Fruit fly (Drosophila melanogaster) whole organism, larva: ENCODE measurements around the gene CG14196.

ENCODE experiments used
- noc ChIP-seq: fragments of 200-800 bp; sonication (Bioruptor generic); optimal IDR thresholded peaks from 3 replicates; lab custom pipeline; 2019; ENCODE audit warnings: missing biosample characterization, mild to moderate bottlenecking, missing genetic modification characterization, moderate library complexity

The CG14196 gene

DNA sequence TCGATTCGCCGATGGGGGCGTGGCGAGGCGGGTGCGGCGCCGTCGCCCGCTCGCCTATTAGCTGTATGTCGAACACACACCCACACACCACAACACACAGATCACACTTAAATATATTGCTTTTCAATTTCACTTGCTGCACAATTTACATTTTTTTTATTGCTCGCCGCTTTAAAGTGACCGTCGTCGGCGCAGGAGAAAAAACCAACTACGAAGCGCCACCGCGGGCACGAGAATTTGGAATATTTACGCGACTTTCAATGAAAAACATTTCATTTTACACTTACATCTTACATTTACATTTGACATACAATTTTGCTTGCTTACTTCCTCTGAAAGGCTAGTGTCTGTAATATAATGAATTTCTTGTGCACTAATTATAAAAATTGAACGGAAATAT lies 19.4 kb upstream of the CG14196 start, which contains the start of gene rictor:
rictor (minus strand) TSS at position 170 of the 400 bp plus-strand sequence.
- no peak for TF ChIP-seq noc (tag; lab: Kevin White, UChicago)

DNA sequence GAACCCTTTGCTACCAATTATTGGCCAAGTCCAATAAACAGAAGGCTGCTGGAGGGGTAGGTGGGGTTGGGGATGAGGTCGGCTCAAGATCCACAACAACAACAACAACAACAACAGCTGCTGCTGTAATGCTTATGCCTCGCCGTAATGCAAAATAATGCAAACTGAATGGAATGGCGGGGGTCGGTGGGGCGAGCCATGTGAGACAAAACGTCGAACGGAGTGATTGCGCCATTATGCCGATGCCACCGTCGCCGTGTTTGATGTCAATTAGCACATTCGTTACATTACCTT lies 19.0 kb upstream of the CG14196 start:
- no peak for TF ChIP-seq noc (tag; lab: Kevin White, UChicago)

DNA sequence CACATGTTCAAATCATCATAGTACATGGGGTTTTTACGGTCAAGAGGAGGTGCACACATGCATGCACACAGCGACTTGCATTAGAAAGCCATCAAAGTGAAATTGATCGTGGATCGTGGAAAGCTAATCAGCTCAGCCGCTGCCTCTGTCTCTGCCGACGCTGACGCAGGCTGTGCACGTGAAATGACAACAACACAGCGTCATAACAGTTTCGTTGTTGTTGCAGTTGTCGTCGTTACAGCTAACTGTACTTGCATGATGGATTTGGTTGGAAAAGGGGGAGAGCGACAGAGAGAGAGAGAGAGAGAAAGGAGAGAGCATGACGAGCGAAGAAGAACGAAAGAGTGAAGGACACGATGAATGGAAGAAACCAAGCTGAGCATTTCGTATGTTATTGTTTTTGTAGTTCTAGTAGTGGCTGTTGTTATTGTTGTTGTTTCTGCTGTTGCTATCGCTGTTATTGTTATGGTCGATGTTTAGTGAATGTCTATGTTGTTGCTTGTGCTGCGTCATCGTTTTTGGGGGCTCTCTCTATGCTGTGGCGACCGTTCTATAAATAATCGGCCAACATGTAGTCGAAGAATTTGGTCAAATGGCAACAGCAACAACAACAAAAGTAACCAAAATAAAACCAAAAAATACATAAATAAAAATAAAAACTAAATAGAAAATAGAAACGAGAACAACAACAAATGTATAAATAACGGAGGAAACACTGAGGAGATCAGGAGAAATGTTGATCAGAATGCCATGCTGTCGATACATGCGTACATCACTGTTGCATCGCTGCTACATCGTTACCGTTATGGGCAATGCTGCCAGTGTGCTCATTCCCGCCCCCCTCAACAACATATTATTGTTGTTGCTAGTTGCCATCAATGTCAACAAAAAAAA lies 18.4 kb upstream of the CG14196 start:
- TF ChIP-seq noc (tag; lab: Kevin White, UChicago) = no peak

DNA sequence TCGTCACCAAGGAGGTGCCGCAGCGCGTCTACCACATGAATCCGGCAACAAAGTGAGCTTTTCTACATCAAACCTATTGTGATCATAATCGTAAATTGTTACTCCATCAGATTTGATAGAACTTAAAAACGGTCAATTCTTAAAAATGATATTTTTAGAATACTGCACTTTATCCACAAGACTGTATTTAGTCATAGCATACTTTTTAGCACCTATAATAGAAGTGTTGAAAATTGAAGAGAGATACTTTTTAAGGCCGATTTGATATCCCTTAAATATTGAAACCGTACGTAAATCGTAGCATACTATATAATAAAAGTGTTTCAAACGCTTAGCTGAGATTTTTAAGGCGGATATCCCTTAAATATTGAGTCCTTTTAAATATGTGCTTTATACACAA lies 8.5 kb upstream of the CG14196 start:
- no peak for TF ChIP-seq noc (tag; lab: Kevin White, UChicago)

DNA sequence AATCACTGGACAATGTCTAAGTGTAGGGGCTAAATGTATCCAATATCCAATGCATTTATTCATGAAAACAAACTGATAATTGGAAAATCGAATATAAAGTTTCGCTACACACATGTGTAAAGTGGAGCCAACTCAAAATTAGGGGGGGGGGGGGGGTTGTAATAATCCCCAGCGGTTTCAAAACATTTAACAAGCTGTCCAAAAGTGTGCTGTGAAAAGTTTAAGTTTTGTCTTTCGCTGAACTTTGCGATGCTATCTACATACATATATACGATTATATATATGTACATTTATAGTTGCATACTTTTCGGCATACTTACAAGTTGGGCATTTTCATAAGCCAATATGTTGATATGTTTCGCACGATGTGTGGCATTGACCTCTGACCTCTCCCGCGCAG lies 7.7 kb upstream of the CG14196 start:
- no peak for TF ChIP-seq noc (tag; lab: Kevin White, UChicago)

DNA sequence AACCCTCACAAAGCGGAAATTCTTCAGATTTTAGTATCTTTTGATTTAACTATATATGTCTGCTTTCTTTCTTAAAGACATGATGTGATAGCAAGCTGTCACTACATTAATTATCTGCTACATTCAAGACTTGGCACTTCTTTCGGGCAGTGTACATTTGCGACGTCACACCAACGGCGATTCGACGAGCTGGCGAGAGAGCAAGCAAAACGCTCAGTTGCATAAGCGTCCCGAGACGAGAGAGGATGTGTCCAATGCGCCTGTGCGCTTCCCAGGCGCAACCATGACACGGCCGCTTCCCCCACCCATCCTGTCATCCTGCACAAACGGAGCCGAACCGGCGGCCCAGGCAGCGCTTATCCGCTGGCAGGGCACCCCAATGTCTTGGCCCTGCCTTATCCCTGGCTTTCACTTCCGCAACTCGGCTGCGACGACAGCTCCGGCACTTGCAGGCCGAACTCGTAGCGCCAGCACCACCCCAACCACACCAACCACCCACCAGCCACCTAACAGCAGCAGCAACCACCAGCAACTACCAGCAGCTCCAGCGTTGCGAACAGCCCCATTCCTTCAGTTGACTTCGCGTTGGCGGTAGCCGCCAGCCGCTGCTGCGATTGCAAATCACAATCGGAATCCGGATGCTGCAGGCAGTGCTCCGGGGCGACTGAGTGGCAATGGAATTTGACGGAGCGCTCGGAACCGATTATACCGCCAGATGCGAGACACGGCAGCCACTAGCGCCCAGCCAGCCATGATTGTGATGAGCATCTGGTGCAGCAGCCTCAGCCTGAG lies 7.0 kb upstream of the CG14196 start, which contains the start of gene Hs3st-B:
Hs3st-B (plus strand) TSS at position 214 of the 792 bp plus-strand sequence.
- no peak for TF ChIP-seq noc (tag; lab: Kevin White, UChicago)

DNA sequence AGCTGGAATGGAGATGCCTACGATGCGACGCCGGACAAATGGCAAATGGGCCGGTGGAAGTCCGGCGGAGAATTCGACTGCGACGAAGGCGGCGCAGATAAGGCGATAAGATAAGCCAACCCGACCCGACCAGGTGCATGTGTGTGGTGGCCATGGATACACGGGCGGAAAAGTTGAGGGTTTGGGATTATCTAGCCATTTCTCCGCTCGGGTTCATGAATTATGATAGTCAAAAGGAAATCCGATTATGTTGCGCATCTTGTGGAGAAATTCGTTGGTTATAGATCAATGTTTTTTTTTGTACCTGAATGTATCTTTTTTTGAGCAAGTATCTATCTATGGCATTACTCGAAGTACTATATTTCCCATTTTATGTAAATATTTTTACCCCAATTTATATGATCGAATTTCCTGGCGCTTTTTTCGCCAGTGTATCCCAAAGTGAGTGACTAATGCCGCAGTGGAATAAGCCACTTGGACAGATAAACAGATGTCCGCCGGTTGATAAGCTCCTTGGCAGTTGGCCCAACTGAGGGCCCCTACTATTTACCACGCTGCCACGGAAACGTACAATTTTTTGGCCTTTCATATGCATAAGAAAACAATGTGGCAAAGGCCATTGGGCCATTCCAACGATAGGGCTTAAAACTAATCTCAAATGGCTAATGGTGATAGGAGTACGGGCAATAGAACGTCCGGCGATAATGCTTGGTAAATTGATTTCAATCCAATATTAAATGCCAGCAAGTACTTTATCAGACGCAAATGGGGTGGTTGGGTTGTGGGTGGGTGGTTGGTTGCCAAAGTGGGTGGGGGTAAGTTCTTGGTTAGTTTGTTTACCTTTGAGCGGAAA lies 5.8 kb upstream of the CG14196 start, which contains the start of gene CG7992:
CG7992 (minus strand) TSS at position 51 of the 853 bp plus-strand sequence.
- TF ChIP-seq noc (tag; lab: Kevin White, UChicago) = peak; percentile 90

DNA sequence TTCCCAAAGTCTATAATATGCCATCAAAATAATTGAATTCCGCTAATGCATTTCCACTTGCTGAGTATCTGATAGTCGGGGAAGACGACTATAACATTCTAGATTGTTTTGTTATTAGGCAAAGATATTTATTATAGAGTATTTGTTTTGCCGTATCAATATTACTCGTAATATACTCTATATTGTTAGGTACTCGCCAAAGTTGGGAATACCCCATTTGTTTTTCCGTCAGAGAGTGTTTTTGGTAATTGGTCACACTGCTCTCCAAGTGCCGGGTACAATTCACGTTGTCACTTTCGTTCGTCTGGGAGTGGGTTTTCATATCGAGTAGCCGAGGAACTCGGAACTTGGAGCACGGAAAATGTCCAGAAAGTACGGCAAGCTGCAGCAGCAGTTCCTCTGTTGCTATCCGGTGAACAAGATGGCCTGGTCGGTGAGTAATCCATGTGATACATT lies 1.8 kb upstream of the CG14196 start, which contains the start of gene CG7889:
CG7889 (plus strand) TSS at position 253 of the 456 bp plus-strand sequence.
- TF ChIP-seq noc (tag; lab: Kevin White, UChicago) = peak; percentile 31

DNA sequence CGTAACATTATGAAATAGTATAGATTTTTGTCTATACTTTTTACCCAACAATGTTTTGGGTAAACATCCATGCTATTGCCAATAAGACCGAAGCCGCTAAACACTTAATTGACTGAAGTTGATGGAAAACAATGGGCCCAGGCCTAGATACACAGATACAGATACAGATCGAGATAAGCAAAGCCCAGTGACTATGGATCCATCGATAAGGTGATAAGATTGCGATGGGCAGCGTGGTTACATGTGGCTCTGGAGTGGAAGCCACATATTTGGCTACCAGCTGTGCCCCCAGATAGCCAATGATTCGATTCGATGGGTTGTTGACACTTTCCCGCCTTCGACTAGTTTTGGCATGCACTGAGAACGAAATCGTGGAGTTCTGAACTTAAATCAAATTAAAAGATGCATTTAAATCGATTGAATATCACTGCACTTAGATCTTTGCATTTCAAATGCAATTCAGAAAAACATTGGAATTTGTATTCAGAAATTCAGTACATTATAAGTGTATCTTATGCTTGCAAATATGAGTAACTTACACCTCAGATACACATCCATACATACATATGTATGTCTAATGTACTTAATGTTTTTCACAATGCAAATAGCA lies 1.3 kb downstream of the CG14196 start:
- TF ChIP-seq noc (tag; lab: Kevin White, UChicago) = no peak

DNA sequence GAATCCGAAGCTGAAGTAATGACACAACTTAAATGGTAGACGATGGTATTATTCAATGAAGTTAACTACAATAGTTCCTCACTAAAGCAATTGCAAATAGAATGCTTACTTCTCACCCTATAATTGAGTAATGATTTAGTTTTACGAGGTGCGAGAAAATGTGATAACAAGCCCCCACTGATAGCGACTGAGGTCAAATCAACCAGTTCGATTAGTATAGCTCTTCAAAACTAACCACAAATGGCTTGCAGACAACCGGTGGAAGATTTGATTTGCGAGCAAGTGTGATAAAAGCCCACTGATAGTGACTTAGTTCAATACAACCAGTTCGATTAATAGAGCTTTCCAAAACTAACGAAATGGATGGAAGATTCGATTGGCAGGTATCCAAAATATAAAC lies 2.3 kb downstream of the CG14196 start:
- TF ChIP-seq noc (tag; lab: Kevin White, UChicago) = no peak

DNA sequence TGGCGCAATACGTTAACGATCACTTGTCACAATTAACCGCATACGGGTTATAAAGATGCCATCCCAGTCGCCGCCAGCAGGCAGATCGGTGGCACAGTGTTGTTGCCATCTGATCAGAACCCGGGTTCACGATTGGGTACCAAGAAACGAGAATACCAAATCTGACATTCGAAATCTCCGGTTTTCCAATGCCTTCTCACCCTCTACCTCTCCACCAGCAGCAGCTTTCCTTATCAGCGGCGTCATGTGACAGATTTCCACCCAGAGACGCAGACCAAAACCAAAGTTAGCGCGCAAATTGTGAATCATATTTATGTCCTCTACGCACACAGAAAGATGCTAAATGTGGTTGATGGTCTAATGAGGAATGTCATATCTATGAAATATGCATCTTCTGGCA lies 3.0 kb downstream of the CG14196 start:
- no peak for TF ChIP-seq noc (tag; lab: Kevin White, UChicago)

DNA sequence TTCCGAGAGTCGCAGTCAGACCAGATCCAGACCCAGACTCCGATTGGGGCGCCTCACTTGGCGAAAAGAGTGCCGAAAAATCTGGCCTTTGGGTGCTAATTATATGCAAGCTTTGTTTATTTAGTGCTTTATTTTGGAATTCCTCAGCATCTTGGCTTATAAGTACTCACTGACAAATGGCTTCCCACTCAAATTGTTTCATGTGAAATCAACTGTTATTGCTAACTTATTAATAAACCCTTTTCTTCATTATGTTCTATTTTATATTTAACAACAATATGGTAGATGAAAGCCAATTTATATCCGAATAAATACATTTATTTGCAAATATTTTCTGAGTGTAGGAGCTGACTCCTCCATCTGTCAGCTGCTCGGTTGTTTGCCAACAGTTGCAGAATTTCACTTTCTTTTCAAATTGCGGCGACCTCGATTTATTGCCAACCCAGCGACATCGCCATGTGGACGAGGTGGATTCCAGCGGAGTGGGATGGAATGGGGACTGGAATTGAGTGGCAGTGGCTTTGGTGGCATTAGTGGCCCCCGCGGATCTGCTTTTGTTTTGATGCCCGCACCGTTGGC lies 11.7 kb downstream of the CG14196 start:
- no peak for TF ChIP-seq noc (tag; lab: Kevin White, UChicago)

DNA sequence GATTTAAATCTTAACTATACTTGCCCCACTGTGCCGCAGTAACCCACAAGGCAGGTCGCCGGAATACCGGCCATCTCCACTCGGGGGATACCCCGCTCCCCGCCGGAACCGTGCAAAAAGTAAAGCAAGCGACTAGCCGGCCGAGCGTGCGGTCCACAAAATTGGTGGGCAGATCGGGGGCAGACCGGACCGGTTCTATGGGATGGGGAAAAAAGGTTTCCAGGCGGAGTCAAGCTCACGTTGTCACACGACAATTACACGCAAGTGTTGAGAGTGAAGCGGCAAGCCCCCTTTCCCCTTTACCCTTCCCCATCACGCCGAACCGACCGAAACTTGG lies 16.4 kb downstream of the CG14196 start:
- TF ChIP-seq noc (tag; lab: Kevin White, UChicago) = no peak

DNA sequence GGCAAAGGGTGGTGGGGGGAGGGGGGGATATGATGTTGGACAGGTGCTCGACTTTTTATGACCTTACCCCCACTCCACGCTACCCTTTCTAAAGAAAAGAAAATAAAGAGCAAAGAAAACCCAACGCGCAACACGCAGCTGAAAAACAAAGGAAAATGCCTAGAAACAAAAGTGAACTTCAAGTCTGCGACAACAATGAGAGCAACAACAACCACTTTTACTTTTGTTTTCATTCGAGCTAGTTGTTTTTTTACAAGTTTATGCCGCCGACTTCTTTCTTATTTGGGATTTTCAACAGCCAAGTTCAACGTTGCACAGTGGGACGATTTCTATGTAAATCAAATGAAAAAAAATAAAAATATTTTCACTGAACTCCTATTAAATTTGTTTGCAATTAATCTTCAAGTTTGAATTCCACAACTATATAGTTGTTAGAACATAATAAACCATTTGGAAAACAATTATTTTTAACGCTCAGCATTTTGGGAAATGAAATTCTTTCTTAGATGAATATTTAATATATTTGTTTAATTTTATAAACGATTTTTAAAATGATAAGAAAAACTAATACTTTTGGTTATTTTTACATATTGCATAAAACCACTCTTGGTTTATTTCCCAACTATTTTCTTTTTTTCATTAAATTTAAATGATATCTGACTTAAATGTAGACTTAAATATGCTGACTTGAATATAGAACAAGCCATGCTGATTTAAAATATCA lies 16.9 kb downstream of the CG14196 start:
- TF ChIP-seq noc (tag; lab: Kevin White, UChicago) = no peak
